Fruit fly (Drosophila melanogaster) S2 (cell line): ENCODE data around the gene CG34409.

ENCODE experiments used
- CG8478 ChIP-seq: fragments of >200 bp; optimal IDR thresholded peaks from 2 replicates; lab custom pipeline; 2018
- CTCF ChIP-seq, 2 experiments: fragments of >200 bp; optimal IDR thresholded peaks; 2 replicates each; lab custom pipeline; 2018

The CG34409 gene

DNA sequence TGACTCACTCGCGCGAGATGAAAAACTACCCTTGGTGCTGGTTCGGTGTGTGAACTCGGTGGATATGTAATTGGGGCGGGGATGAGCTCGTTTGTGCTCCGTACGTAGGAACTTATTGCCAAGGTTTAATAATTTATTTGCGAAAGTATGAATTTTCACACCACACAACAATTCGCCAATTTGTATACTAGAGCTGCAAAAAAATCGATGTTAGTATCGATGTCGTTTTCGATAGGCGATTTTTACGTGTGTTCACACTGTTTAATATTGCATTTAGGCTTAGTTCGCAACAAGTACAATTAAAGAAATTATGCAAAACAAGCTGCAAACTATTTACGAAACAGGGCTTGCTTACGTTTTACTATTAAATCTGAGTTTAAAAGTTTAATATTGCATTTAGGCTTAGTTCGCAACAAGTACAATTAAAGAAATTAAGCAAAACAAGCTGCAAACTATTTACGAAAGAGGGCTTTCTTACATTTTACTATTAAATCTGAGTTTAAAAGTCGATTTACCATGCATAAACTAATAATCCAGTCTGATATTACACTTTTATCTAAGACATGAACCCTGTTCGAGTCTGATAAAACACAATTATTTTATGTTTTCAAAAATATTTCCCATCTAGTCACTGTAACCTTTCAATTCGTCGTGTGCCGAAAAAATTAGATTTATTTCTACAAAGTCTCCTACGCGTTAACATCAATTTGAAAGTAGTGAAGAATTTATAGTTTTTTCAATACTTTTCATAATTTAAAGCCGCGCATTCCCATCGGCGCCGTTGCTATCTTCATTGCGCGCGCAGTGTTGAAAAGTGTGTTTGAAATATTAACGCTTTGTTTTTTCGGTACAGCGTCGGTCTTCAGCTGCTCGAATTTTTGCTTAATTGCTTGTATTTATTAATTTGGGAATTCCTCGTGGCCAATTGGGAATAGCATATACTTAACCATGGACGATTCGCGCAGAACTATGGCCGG lies 17.1 kb upstream of the CG34409 start, which contains the start of the genes Snap24 and CG8478:
TSS of gene Snap24 (minus strand) at position 196 of the 977 bp plus-strand sequence.
TSS of gene CG8478 (plus strand) at position 696 of the 977 bp plus-strand sequence.
- no peak for TF ChIP-seq CG8478 (lab: Kevin White, UChicago)
- no peak for TF ChIP-seq CTCF (optimal IDR thresholded peaks at IDR 0.05; lab: Kevin White, UChicago)

DNA sequence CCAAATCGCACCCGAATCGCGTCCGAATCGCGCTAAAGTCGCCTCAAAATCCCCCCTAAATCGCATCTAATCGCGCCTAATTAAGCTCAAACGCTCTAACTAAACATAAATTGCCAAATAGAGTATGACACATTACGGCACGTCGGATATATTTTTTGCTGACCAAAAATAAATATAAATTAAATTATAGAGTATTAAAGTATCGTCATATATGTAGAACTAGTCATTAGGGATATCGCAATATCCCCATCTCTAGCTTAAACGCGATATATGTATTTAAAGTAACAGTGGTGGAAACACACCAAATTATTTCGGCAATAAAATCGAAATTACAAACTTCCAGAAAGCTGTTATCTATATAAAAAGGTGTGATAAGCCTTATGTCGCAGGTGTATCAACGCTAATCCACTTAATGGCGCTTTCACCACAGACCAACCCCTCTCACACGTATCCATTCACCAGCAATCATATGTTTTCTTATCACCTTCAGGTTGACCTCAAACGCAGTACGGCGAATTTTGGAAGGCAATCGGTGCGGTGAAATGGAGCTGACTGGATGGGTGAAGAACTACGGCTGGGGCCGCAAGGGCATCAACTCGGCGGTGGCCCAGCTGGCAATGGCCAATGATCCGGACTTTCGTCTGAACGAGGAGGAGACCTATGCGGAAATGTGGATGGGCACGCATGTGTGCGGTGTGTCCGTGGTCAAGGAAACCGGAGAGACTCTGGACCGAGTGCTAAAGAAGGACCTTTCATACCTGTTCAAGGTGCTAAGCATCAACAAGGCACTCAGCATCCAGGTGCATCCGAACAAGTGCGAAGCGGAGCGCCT lies 13.4 kb upstream of the CG34409 start, which contains the start of gene Mpi:
TSS of gene Mpi (plus strand) at position 263 of the 832 bp plus-strand sequence.
- TF ChIP-seq CG8478 (lab: Kevin White, UChicago) (no peak), CTCF (optimal IDR thresholded peaks at IDR 0.05; lab: Kevin White, UChicago) (no peak)

DNA sequence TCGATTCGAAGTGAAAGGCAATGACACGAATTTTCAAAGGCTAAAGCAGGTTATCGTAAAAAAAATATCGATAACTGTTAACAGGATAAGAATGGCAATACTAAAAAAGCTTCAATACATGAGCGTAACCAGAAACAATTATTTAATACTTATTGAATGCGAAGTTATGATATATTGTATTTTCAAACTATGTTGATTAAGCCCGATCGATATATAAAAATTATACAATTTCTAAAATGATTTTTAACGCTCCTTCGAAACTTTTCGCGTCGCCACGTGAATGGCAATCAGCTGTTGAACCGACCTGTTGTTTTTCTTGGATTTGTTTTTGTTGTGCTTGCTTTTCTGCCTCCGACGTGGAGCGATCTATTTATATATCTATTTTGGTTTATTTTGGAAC lies 10.0 kb upstream of the CG34409 start, which contains the start of the genes Alg12 and Rpt3R:
TSS of gene Alg12 (plus strand) at position 305 of the 400 bp plus-strand sequence.
TSS of gene Rpt3R (minus strand) at position 324 of the 400 bp plus-strand sequence.
- TF ChIP-seq CG8478 (lab: Kevin White, UChicago) (no peak), CTCF (optimal IDR thresholded peaks at IDR 0.05; lab: Kevin White, UChicago) (no peak)

DNA sequence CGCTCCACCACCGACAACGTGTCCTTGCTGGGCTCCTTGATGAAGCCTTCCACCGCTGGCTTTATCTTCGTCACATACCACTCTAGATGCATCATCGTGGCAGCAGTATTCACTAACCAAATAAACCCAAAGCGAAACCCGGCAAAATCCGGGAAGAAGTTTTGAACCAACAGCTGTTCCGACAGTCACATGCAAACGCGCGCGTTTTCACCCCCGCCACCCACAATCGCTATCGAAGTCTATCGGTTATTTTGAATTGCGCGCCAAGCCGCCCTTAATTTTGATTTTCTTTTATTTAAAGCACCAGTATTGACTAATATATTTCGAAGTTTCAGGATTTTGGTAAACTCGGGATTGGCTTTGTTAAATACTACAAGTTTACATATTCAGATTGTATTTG lies 8.3 kb upstream of the CG34409 start, which contains the start of gene Tti1:
TSS of gene Tti1 (minus strand) at position 200 of the 400 bp plus-strand sequence.
- no peak for TF ChIP-seq CTCF (optimal IDR thresholded peaks at IDR 0.05; lab: Kevin White, UChicago)

DNA sequence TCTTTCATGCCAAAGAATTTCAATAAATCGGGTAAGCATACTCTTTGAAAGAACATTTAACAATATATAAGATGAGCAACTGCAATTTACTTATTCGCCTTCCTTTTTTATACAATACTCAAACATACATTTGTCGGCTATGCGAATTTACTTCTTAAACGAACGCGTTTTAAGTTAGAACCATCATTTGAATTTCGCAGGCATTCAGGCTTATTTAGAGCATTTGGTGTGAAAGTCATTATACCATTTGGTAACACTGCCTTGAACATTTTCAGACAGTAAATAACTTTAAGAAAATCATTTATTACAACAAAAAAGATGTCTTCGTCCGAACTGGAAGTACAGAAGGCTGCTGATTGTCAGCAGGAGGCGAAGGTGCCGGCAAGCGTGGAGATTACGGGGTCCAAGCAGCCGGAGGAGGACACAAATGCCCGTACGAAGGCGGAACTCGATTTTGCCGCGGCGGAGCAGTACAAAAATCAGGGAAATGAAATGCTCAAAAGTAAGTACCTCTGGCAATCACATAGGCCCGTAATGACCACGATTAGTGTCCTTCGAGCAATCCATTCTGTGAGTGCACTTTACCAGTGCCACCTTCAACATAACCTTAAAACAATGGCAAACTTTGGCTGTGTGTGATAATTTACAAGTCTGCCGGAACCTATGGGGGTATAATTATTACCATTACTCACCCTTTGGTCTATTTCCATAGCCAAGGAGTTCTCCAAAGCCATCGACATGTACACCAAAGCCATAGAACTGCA lies 1.9 kb upstream of the CG34409 start:
- TF ChIP-seq CTCF (optimal IDR thresholded peaks at IDR 0.05; lab: Kevin White, UChicago), result no peak
- TF ChIP-seq CG8478 (lab: Kevin White, UChicago), result no peak

DNA sequence ATGACTTTTGCATAAGTTTGCCTTT lies 1.5 kb upstream of the CG34409 start, which contains the start of gene PpD3:
TSS of gene PpD3 (plus strand) at position 1 of the 25 bp plus-strand sequence.
- TF ChIP-seq CG8478 (lab: Kevin White, UChicago), result no peak
- TF ChIP-seq CTCF (optimal IDR thresholded peaks at IDR 0.05; lab: Kevin White, UChicago), result no peak

DNA sequence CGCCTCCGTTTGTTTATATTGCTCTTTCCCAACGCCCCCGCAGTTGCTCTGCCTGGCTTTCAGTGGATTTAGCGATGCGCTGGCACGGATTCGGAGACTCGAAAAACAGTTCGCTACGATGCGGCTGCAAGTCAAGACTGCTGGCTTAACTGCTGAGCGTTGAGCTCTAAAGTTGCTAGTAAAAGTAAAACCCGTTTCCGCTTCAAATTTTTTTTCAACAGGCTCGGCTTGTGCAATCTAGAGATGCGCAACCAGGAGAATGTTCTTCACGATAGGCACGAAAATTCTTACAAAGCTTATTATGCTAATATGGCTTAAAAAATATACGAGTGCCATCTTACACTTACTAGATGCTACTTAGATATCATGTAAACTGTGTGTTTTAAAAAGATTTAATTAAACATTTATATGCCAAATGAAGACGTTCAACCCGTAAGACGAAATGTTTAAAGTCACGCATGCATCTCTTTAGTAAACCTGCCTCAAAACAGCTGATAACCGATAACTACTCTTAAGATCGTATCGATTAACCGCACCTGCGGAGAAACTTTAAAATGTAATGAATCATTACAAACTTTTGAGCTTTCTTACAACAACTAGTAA lies 1.2 kb upstream of the CG34409 start, which contains the start of gene CG12948:
TSS of gene CG12948 (minus strand) at position 473 of the 603 bp plus-strand sequence.
- TF ChIP-seq CG8478 (lab: Kevin White, UChicago), result no peak
- no peak for TF ChIP-seq CTCF (optimal IDR thresholded peaks at IDR 0.05; lab: Kevin White, UChicago)

DNA sequence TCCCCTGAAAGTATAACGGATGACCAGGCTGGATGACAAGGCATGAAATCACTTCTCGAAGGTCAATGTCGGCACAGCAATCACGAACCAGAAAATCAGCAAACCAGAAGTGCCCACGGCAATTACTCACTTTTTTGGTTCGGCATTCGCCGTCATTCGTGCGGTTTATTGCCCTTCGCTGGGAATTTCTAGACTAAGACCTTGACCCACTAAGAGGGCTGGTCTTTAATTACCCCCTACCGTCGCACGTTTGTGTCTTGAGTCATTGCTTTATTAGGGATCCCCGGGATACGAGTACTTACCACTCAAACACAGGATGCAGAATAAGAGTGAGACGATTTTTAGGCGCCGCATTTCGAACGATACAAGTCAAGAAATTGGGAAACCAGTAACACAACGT lies 725 bp downstream of the CG34409 start:
- no peak for TF ChIP-seq CG8478 (lab: Kevin White, UChicago)
- TF ChIP-seq CTCF (optimal IDR thresholded peaks at IDR 0.05; lab: Kevin White, UChicago), result no peak

DNA sequence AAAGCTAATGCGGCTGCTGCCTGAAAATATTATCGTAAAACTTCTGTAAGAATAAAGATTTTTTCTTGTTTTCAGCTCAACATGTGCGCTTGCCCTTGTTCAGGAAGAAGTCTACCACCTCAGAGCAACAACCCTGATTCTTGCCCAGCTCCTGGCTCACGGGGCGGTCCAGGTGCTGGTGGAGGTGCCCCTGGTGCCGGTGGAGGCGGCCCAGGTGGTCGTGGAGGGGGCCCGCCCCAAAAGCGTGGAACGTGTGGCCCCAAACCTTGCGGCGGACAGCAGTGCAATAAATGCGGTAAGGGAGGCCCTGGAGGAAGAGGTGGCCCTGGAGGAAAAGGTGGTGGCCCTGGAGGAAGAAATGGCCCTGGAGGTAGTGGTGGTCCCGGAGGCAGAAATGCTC lies 2.2 kb downstream of the CG34409 start:
- TF ChIP-seq CG8478 (lab: Kevin White, UChicago) (no peak), CTCF (optimal IDR thresholded peaks at IDR 0.05; lab: Kevin White, UChicago) (no peak)

DNA sequence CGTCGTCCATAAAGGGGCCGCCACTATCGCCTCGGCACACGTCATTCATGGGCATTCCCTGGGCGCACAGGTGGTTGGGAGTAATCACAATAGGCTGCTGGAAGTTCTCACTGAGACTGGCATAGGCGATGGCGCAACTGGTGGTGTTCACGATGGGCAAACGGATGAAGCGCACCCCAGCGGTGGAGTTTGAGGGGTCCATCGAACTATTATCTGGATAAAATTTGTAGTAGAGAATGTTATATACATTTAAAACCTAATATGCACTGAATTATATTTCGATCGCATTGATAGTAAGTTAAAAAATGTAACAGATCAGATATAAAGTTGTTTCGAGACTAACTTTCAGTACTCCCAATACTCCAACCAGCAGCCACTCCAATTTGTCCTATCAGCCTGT lies 3.0 kb downstream of the CG34409 start, which contains the start of gene CG31415:
TSS of gene CG31415 (plus strand) at position 301 of the 400 bp plus-strand sequence.
- no peak for TF ChIP-seq CTCF (optimal IDR thresholded peaks at IDR 0.05; lab: Kevin White, UChicago)

DNA sequence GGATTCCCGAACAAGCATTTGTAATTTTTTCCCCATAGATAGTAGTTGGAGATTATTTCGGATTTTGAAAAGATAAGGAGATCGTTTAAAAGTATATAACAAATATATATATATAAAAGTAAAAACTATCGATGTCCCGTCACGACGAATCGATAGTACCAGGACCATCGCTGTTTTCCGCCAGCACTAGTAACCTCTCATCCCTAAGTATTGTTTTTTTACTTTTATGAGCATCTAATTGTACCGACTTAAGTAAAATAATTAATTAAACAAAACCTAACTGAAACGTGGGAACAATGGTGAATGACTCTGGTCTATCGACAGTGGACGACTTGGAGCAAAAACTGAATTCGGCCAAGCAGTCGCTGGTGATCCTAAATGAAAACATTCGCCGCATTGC lies 5.5 kb downstream of the CG34409 start, which contains the start of gene Pnn:
TSS of gene Pnn (plus strand) at position 187 of the 400 bp plus-strand sequence.
- TF ChIP-seq CG8478 (lab: Kevin White, UChicago) (no peak), CTCF (optimal IDR thresholded peaks at IDR 0.05; lab: Kevin White, UChicago) (no peak)

DNA sequence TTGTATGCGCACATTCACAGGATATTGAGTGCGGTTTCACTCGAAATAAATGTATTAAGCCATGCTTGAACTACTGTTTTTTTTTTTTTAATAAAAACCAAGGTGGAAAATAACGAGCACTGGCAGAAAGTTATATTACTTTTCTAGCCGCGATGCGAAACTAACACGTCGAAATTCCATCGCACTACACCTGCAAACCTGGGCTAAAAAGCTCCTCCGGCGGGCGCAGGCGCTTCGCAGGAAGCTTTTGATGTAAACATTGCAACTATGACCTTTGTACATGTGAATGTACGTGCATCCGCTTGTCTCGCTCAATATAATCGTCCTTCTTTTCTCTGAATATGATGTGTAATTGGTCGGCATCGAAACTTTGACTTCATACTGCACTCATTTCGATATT lies 6.4 kb downstream of the CG34409 start, which contains the start of gene side-VII:
TSS of gene side-VII (minus strand) at position 187 of the 400 bp plus-strand sequence.
- TF ChIP-seq CTCF (optimal IDR thresholded peaks at IDR 0.05; lab: Kevin White, UChicago) (no peak), CG8478 (lab: Kevin White, UChicago) (no peak)

DNA sequence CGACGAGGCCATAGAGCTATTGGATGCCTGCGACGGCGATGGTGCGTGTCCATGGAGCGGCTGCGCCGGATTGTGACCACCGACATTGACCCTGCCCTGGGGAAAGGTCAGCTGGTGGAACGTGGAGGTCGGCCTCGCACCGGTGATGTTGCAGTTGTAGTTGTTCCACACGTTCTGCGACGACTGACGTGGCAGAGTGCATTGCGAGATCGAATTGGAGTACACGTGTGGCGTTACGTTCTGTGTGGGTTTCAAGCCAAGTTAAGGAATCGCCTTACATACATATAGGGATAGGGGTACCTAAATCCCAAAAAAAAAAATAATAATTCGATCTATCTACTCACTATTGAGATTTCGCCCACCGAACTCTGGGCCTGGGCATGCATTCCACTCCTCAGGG lies 11.0 kb downstream of the CG34409 start:
- TF ChIP-seq CTCF (optimal IDR thresholded peaks at IDR 0.05; lab: Kevin White, UChicago), result no peak
- no peak for TF ChIP-seq CG8478 (lab: Kevin White, UChicago)

DNA sequence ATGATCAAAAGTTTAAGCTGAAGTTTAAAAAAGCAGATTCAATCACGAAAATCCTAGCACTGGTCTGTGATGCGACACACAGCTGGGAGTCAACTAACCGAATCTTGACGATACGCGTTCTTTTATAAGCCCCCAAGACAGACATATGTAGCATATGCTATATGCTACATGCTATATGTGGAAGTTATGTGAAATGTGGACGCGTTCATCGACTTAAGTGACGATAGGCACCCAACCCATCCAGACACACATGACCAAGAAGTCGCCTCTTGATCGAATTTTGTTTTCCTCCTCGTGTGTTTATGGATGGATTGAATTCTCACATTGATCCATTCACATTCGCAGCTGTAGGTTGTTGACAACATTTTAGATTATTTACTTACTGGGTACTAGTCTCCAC lies 13.0 kb downstream of the CG34409 start, which contains the start of gene alphaTub85E:
TSS of gene alphaTub85E (minus strand) at position 101 of the 400 bp plus-strand sequence.
- TF ChIP-seq CG8478 (lab: Kevin White, UChicago) (no peak), CTCF (optimal IDR thresholded peaks at IDR 0.05; lab: Kevin White, UChicago) (no peak)
